Worm (Caenorhabditis elegans) whole organism, L4 larva: ENCODE measurements around the gene T26H5.10.

Source experiments
- jun-1 ChIP-seq: fragments of 150-350 bp; optimal IDR thresholded peaks from 2 replicates; lab custom pipeline; 2014; ENCODE audit warnings: missing biosample characterization, missing genetic modification reagents, missing genetic modification characterization
- nhr-77 ChIP-seq: fragments of 150-350 bp; optimal IDR thresholded peaks from 2 replicates; lab custom pipeline; 2014; ENCODE audit warnings: missing biosample characterization, missing genetic modification characterization
- pha-4 ChIP-seq, 2 experiments: fragments of 150-350 bp in 1 of 2; fragments of 200-800 bp in 1 of 2; sonication (Bioruptor generic) in 1 of 2; IDR thresholded peaks in 1 of 2; optimal IDR thresholded peaks in 1 of 2; 2 replicates each; pipeline versions ENCODE4 v1.3.6 to Lab custom; 2014 to 2022; ENCODE audit warnings: missing genetic modification characterization in 2 of 2, missing genetic modification reagents in 2 of 2, missing biosample characterization in 1 of 2, missing compliant biosample characterization in 1 of 2
- snpc-4 ChIP-seq: fragments of 150-350 bp; optimal IDR thresholded peaks from 2 replicates; lab custom pipeline; 2014; ENCODE audit warnings: missing biosample characterization, missing genetic modification characterization
- unc-130 ChIP-seq: sonication (generic microtip); optimal IDR thresholded peaks from 2 replicates; lab custom pipeline; 2016; ENCODE audit warnings: missing genetic modification reagents, missing genetic modification characterization, missing compliant biosample characterization

DNA sequence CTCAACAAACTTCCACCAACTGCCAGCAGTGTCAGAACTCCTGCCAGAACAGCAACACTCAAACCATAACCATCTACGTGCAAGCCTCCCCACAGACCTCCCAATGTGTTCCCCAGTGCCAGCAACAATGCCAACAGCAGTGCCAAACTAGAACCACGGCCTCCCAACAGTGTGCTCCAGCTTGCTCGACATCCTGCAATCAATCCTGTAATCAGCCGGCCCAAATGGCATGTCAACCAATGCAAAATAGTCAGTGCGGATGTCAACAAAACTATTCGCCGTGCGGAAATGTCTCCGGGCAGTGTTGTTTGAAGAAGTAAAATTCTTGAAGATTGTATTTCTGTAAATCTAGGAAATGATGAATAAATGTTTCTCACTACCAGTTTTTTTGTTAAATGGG, 23.1 kb upstream of the T26H5.10 start:
- TF ChIP-seq nhr-77 (tag; lab: Kevin White, UChicago) (no peak), jun-1 (tag; lab: Kevin White, UChicago) (no peak), unc-130 (no peak), pha-4 (GFP tag; IDR thresholded peaks at IDR 0.05; lab: Robert Waterston, UW) (no peak), pha-4 (tag; optimal IDR thresholded peaks at IDR 0.05; lab: Kevin White, UChicago) (no peak), snpc-4 (tag; lab: Kevin White, UChicago) (no peak)
